Worm (Caenorhabditis elegans) whole organism, mixed stage, embryonic: ENCODE data around the gene R08A2.5.
"Not testable (repeated sequence)": the region's sequence is repeated elsewhere in the genome, so short reads cannot be mapped to it uniquely, and the experiment has no call there.

Experiments used
- bed-3 ChIP-seq: fragments of 200-800 bp; sonication (Bioruptor generic); optimal IDR thresholded peaks from 3 replicates; lab custom pipeline; 2018; ENCODE audit warnings: mild to moderate bottlenecking, missing genetic modification characterization, moderate library complexity, missing compliant biosample characterization
- blmp-1 ChIP-seq: fragments of 150-350 bp; optimal IDR thresholded peaks from 2 replicates; lab custom pipeline; 2014; ENCODE audit warnings: missing biosample characterization, missing genetic modification characterization
- ceh-39 ChIP-seq: fragments of 150-350 bp; optimal IDR thresholded peaks from 2 replicates; lab custom pipeline; 2014; ENCODE audit warnings: missing biosample characterization, missing genetic modification characterization
- ceh-43 ChIP-seq: fragments of 200-800 bp; sonication (Bioruptor generic); optimal IDR thresholded peaks from 2 replicates; lab custom pipeline; 2018; ENCODE audit warnings: mild to moderate bottlenecking, missing genetic modification characterization, moderate library complexity, missing compliant biosample characterization
- ceh-83 ChIP-seq: fragments of 200-800 bp; sonication (Bioruptor generic); optimal IDR thresholded peaks from 2 replicates; lab custom pipeline; 2018; ENCODE audit warnings: mild to moderate bottlenecking, missing genetic modification characterization, missing compliant biosample characterization
- ces-1 ChIP-seq: fragments of 150-350 bp; optimal IDR thresholded peaks from 2 replicates; lab custom pipeline; 2014; ENCODE audit warnings: missing biosample characterization, missing genetic modification reagents, missing genetic modification characterization
- cnd-1 ChIP-seq: fragments of 200-800 bp; sonication (Bioruptor generic); optimal IDR thresholded peaks from 2 replicates; lab custom pipeline; 2018; ENCODE audit warnings: mild to moderate bottlenecking, missing genetic modification characterization, missing compliant biosample characterization
- elt-1 ChIP-seq: sonication (generic microtip); optimal IDR thresholded peaks from 2 replicates; lab custom pipeline; 2017; ENCODE audit warnings: missing genetic modification characterization, mild to moderate bottlenecking, missing compliant biosample characterization, antibody characterized with exemption, moderate library complexity, borderline replicate concordance; ENCODE audit not compliant: insufficient read depth
- elt-3 ChIP-seq: fragments of 150-350 bp; optimal IDR thresholded peaks from 2 replicates; lab custom pipeline; 2014; ENCODE audit warnings: missing biosample characterization, missing genetic modification characterization
- flh-1 ChIP-seq: fragments of 200-800 bp; sonication (Bioruptor generic); optimal IDR thresholded peaks from 2 replicates; lab custom pipeline; 2018; ENCODE audit warnings: mild to moderate bottlenecking, missing genetic modification characterization, moderate library complexity, missing compliant biosample characterization
- ham-2 ChIP-seq: fragments of 200-800 bp; sonication (Bioruptor generic); optimal IDR thresholded peaks from 2 replicates; lab custom pipeline; 2018; ENCODE audit warnings: mild to moderate bottlenecking, missing genetic modification characterization, missing compliant biosample characterization
- lin-32 ChIP-seq: fragments of 200-800 bp; sonication (Bioruptor generic); optimal IDR thresholded peaks from 2 replicates; lab custom pipeline; 2018; ENCODE audit warnings: mild to moderate bottlenecking, missing genetic modification characterization, missing compliant biosample characterization
- lsy-2 ChIP-seq: fragments of 150-350 bp; optimal IDR thresholded peaks from 2 replicates; lab custom pipeline; 2014; ENCODE audit warnings: missing biosample characterization, missing genetic modification characterization
- mab-5 ChIP-seq: fragments of 150-350 bp; optimal IDR thresholded peaks from 2 replicates; lab custom pipeline; 2014; ENCODE audit warnings: missing biosample characterization, missing genetic modification characterization
- mls-2 ChIP-seq: sonication (generic microtip); optimal IDR thresholded peaks from 2 replicates; lab custom pipeline; 2016; ENCODE audit warnings: mild to moderate bottlenecking, missing genetic modification characterization, moderate library complexity, missing compliant biosample characterization
- nhr-237 ChIP-seq: fragments of 150-350 bp; optimal IDR thresholded peaks from 2 replicates; lab custom pipeline; 2014; ENCODE audit warnings: missing biosample characterization, missing genetic modification characterization
- pha-4 ChIP-seq: fragments of 150-350 bp; optimal IDR thresholded peaks from 2 replicates; lab custom pipeline; 2018; ENCODE audit warnings: missing biosample characterization, missing genetic modification reagents, missing genetic modification characterization
- sem-2 ChIP-seq: fragments of 200-800 bp; sonication (Bioruptor generic); optimal IDR thresholded peaks from 2 replicates; lab custom pipeline; 2018; ENCODE audit warnings: mild to moderate bottlenecking, missing genetic modification characterization, missing compliant biosample characterization
- snpc-4 ChIP-seq: fragments of 150-350 bp; optimal IDR thresholded peaks from 2 replicates; lab custom pipeline; 2014; ENCODE audit warnings: missing biosample characterization, missing genetic modification characterization
- sptf-1 ChIP-seq: sonication (generic microtip); optimal IDR thresholded peaks from 2 replicates; lab custom pipeline; 2017; ENCODE audit warnings: mild to moderate bottlenecking, missing genetic modification characterization, moderate library complexity, missing compliant biosample characterization
- tbx-8 ChIP-seq: fragments of 200-800 bp; sonication (Bioruptor generic); optimal IDR thresholded peaks from 2 replicates; lab custom pipeline; 2018; ENCODE audit warnings: mild to moderate bottlenecking, missing genetic modification characterization, moderate library complexity, missing compliant biosample characterization
- unc-120 ChIP-seq: sonication (generic microtip); optimal IDR thresholded peaks from 2 replicates; lab custom pipeline; 2017; ENCODE audit warnings: missing genetic modification characterization, missing compliant biosample characterization; ENCODE audit not compliant: poor library complexity, severe bottlenecking
- unc-62 ChIP-seq: fragments of 150-350 bp; optimal IDR thresholded peaks from 2 replicates; lab custom pipeline; 2014; ENCODE audit warnings: missing biosample characterization, missing genetic modification reagents, missing genetic modification characterization
- zip-8 ChIP-seq: fragments of 150-350 bp; optimal IDR thresholded peaks from 2 replicates; lab custom pipeline; 2014; ENCODE audit warnings: missing biosample characterization, missing genetic modification characterization
- ztf-11 ChIP-seq: fragments of 150-350 bp; optimal IDR thresholded peaks from 2 replicates; lab custom pipeline; 2014; ENCODE audit warnings: missing biosample characterization, missing genetic modification characterization

Gene R08A2.5

ce11 chrV:14748608-14749137, 36.3 kb downstream of the R08A2.5 start, which contains the start of the genes lipl-8 and Y50E8A.22:
Gene lipl-8, minus strand, starts transcription at chrV:14748708.
Gene Y50E8A.22, minus strand, starts transcription at chrV:14749087.
- no peak for TF ChIP-seq ztf-11 (tag; lab: Kevin White, UChicago)
- TF ChIP-seq ceh-43: no peak
- no peak for TF ChIP-seq blmp-1 (tag; lab: Kevin White, UChicago)
- TF ChIP-seq bed-3 (GFP tag; lab: Kevin White, UChicago): no peak
- no peak for TF ChIP-seq elt-1 (tag; lab: Kevin White, UChicago)
- no peak for TF ChIP-seq zip-8 (tag; lab: Kevin White, UChicago)
- TF ChIP-seq ceh-83 (GFP tag; lab: Kevin White, UChicago): no peak
- TF ChIP-seq snpc-4 (tag; lab: Kevin White, UChicago): no peak
- no peak for TF ChIP-seq ces-1 (GFP tag; lab: Kevin White, UChicago)
- no peak for TF ChIP-seq unc-62 (GFP tag; lab: Kevin White, UChicago)

DNA sequence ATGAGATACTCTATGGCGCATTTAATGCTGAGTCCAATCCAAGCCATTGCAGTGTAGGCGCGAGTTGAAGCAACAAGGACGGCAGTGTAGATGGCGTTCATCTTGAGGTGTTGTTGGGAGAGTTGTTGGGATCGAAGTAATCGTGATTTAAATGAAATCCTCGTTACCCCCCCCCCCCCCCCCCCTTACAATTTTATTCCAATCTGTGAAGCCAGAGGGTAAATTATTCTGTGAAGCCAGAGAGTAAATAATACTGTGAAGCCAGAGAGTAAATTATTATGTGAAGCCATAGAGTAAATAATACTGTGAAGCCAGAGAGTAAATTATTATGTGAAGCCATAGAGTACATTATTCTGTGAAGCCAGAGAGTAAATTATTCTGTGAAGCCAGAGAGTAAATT, 37.9 kb downstream of the R08A2.5 start, which contains the start of gene nspa-10:
Gene nspa-10, minus strand, starts transcription at position 101 of the 400 bp plus-strand sequence.
- TF ChIP-seq blmp-1 (tag; lab: Kevin White, UChicago); mab-5 (tag; lab: Kevin White, UChicago); elt-3: not testable (repeated sequence)

DNA sequence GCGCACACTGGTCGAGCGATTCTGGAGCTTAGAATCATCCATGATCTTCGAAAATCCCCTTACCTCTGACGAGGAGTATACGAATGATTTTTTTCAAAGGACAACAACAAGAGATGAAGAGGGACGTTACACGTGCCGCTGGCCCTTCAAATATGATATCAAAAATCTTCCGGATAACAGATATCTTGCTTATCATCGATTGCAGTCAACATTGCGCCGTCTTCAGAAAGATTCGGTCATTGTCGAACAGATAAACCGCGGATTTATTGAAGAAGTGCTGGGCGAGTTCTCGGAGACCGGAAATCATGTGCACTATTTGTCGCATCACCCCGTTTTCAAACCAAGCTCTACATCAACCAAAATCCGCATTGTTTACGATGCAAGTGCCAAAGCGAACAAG, 50.1 kb downstream of the R08A2.5 start:
- TF ChIP-seq mls-2 (tag; lab: Kevin White, UChicago): no peak
- no peak for TF ChIP-seq lin-32 (GFP tag; lab: Kevin White, UChicago)
- no peak for TF ChIP-seq sptf-1 (tag; lab: Kevin White, UChicago)
- TF ChIP-seq bed-3 (GFP tag; lab: Kevin White, UChicago): no peak
- TF ChIP-seq ham-2 (GFP tag; lab: Kevin White, UChicago): no peak
- no peak for TF ChIP-seq tbx-8 (GFP tag; lab: Kevin White, UChicago)
- no peak for TF ChIP-seq sem-2 (GFP tag; lab: Kevin White, UChicago)
- TF ChIP-seq cnd-1: no peak
- no peak for TF ChIP-seq lsy-2 (tag; lab: Kevin White, UChicago)
- no peak for TF ChIP-seq zip-8 (tag; lab: Kevin White, UChicago)
- TF ChIP-seq nhr-237 (tag; lab: Kevin White, UChicago): no peak
- no peak for TF ChIP-seq ceh-39 (tag; lab: Kevin White, UChicago)
- TF ChIP-seq pha-4 (tag; lab: Kevin White, UChicago): no peak
- no peak for TF ChIP-seq flh-1
- TF ChIP-seq unc-120 (tag; lab: Kevin White, UChicago): no peak
- TF ChIP-seq, all 35 proteins: peak for 0

DNA sequence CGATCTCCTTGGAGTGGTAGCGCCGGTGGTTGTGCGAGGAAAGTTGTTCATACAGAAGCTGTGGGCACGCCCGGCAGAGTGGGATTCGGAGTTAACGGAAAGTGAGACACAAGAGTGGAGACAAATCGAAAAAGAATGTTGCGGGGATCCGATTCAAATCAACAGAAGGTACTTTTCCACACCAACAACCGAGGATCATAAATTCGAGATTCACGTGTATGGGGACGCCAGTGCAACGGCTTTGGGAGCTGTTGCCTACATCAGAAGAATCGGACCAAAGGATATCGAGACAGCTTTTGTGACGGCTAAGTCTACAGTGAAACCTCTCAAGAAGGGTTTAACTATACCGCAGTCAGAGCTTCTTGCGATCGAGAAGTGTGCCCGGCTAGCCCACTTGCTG, 51.2 kb downstream of the R08A2.5 start:
- TF ChIP-seq ceh-39 (tag; lab: Kevin White, UChicago): no peak
